Worm (Caenorhabditis elegans) whole organism, midembryonic: ENCODE results near the gene E02H9.1.

Source experiments
- T22C8.4 ChIP-seq: fragments of 200-800 bp; sonication (Bioruptor generic); IDR thresholded peaks from 2 replicates; pipeline ENCODE4 v1.3.6; 2022; ENCODE audit warnings: missing genetic modification characterization, missing compliant biosample characterization
- cog-1 ChIP-seq: sonication (generic microtip); optimal IDR thresholded peaks from 2 replicates; lab custom pipeline; 2016; ENCODE audit warnings: missing genetic modification characterization, missing compliant biosample characterization
- flt-1 ChIP-seq: fragments of 200-800 bp; sonication (Bioruptor generic); IDR thresholded peaks from 2 replicates; pipeline ENCODE4 v1.3.6; 2022; ENCODE audit warnings: missing genetic modification characterization, missing compliant biosample characterization
- klf-2 ChIP-seq: fragments of 200-800 bp; sonication (Bioruptor generic); conservative IDR thresholded peaks from 2 replicates; pipeline ENCODE4 v1.3.6; 2022; ENCODE audit warnings: missing genetic modification reagents, missing genetic modification characterization, missing compliant biosample characterization
- med-1 ChIP-seq: sonication (generic microtip); optimal IDR thresholded peaks from 2 replicates; lab custom pipeline; 2017; ENCODE audit warnings: missing genetic modification characterization, mild to moderate bottlenecking, missing compliant biosample characterization, antibody characterized with exemption, missing genetic modification reagents; ENCODE audit not compliant: insufficient read depth
- ref-1 ChIP-seq: fragments of 200-800 bp; sonication (Bioruptor generic); conservative IDR thresholded peaks from 2 replicates; pipeline ENCODE4 v1.3.6; 2022; ENCODE audit warnings: missing genetic modification reagents, missing genetic modification characterization, missing compliant biosample characterization
- tab-1 ChIP-seq: fragments of 200-800 bp; sonication (Bioruptor generic); IDR thresholded peaks from 2 replicates; pipeline ENCODE4 v1.3.6; 2022; ENCODE audit warnings: missing genetic modification characterization, missing compliant biosample characterization
- ztf-23 ChIP-seq: fragments of 200-800 bp; sonication (Bioruptor generic); IDR thresholded peaks from 2 replicates; pipeline ENCODE4 v1.3.6; 2022; ENCODE audit warnings: missing genetic modification reagents, missing genetic modification characterization, missing compliant biosample characterization
- ztf-29 ChIP-seq: fragments of 200-800 bp; sonication (Bioruptor generic); IDR thresholded peaks from 2 replicates; pipeline ENCODE4 v1.3.6; 2022; ENCODE audit warnings: missing genetic modification reagents, missing genetic modification characterization, missing compliant biosample characterization

The E02H9.1 gene

ce11 chrIII:2487046-2487760 lies 18.9 kb downstream of the E02H9.1 start, which contains the start of gene Y54F10AL.1:
Y54F10AL.1 (plus strand) TSS chrIII:2487710.
- TF ChIP-seq cog-1 (no peak), med-1 (no peak), ztf-23 (GFP tag; lab: Robert Waterston, UW) (no peak), tab-1 (no peak)

DNA sequence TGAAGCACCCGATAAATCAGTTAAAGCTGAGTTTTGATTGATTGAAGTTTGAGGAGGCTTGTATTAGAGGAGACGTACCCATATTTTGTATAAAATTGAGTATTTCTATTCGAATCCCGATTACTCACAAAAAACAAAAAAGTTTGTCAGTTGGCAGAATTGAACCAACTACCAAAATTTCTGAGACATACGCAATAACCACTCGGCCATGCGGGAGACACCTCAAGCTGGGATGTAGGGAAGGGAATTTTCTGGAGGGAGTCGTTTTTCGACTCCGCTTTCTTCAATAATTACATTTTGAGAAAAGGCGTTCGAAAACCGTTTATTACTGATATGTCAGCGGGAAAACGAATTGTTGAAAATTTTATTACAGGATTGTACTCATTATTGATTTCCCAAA lies 26.4 kb downstream of the E02H9.1 start:
- TF ChIP-seq tab-1: 0 out of 2 replicates have a peak, but pooled peaks have one; percentile 37

ce11 chrIII:2497270-2498201 lies 29.2 kb downstream of the E02H9.1 start:
- TF ChIP-seq ztf-29 (GFP tag; lab: Robert Waterston, UW) (peak; percentile 99), ref-1 (GFP tag; lab: Robert Waterston, UW) (peak; percentile 95), flt-1 (peak; percentile 97), T22C8.4 (peak; percentile 89), klf-2 (GFP tag; lab: Robert Waterston, UW) (peak; percentile 97), ztf-23 (GFP tag; lab: Robert Waterston, UW) (peak; percentile 95), tab-1 (peak; percentile 90)

- peak; percentile 95 for TF ChIP-seq klf-2 (GFP tag; lab: Robert Waterston, UW)
- TF ChIP-seq ztf-23 (GFP tag; lab: Robert Waterston, UW): peak; percentile 93
- peak; percentile 93 for TF ChIP-seq ref-1 (GFP tag; lab: Robert Waterston, UW)
- peak; percentile 96 for TF ChIP-seq flt-1
- peak; percentile 98 for TF ChIP-seq ztf-29 (GFP tag; lab: Robert Waterston, UW)
- peak; percentile 88 for TF ChIP-seq tab-1
- peak; percentile 93 for TF ChIP-seq T22C8.4
These were observed 31.0 kb downstream of the E02H9.1 start for ce11 chrIII:2499275-2499674.

ce11 chrIII:2500636-2501035 lies 32.4 kb downstream of the E02H9.1 start:
- TF ChIP-seq ref-1 (GFP tag; lab: Robert Waterston, UW) (0 out of 2 replicates have a peak, but pooled peaks have one; percentile 31), flt-1 (0 out of 2 replicates have a peak, but pooled peaks have one; percentile 14), klf-2 (GFP tag; lab: Robert Waterston, UW) (0 out of 2 replicates have a peak, but pooled peaks have one; percentile 29)

- 0 out of 2 replicates have a peak, but pooled peaks have one; percentile 63 for TF ChIP-seq flt-1
These were observed 33.2 kb downstream of the E02H9.1 start for ce11 chrIII:2501377-2502019.

DNA sequence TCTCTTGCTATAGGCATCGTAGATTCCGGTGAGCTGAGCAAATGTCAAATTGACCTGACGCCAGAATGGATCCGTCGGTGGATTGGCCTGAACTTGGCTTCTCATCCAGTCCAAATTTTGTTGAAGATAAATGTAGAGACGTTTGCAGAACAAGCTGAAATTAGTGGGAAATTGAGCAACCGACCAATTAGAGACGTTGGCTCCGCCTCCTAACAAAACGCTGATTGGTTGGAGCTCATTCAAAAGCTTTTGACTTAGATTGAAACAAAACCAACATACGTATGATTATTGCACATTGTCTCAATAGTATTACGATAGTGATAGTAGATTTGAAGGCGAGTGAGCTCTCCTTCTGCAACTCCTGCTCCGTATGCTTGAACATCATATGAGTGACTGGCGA lies 38.2 kb downstream of the E02H9.1 start:
- TF ChIP-seq cog-1: no peak
- no peak for TF ChIP-seq ztf-29 (GFP tag; lab: Robert Waterston, UW)
- TF ChIP-seq ztf-23 (GFP tag; lab: Robert Waterston, UW): no peak
- no peak for TF ChIP-seq med-1

DNA sequence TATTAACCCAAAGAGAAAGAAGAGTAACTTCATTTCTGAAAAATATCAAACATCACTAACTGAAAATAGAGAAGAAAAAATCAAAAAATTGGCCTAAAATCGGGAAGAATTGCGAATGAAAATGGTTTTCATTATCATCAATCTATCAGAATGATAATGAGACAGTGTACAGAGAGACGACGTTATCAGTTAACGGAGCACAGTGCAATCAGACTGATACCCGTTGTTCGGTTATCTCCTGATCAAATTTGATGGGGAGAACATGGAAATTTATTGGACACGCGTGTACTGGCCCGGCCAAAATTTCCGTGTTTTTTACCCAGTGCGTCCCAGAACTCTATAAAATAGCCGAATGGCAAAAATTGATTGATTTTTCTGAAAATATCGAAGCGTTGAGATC lies 39.7 kb downstream of the E02H9.1 start, which contains the start of gene Y54F10AM.8:
Gene Y54F10AM.8, minus strand, starts transcription at position 35 of the 400 bp plus-strand sequence.
- TF ChIP-seq ztf-23 (GFP tag; lab: Robert Waterston, UW): no peak
- TF ChIP-seq klf-2 (GFP tag; lab: Robert Waterston, UW): no peak
- TF ChIP-seq tab-1: no peak

ce11 chrIII:2508518-2508917 lies 40.2 kb downstream of the E02H9.1 start, which contains the start of gene Y54F10AM.6:
Y54F10AM.6 (plus strand) TSS chrIII:2508818.
- TF ChIP-seq ztf-29 (GFP tag; lab: Robert Waterston, UW): no peak
- TF ChIP-seq cog-1: no peak
- TF ChIP-seq ref-1 (GFP tag; lab: Robert Waterston, UW): no peak
- no peak for TF ChIP-seq klf-2 (GFP tag; lab: Robert Waterston, UW)
- no peak for TF ChIP-seq tab-1
- no peak for TF ChIP-seq T22C8.4
- no peak for TF ChIP-seq ztf-23 (GFP tag; lab: Robert Waterston, UW)
- no peak for TF ChIP-seq med-1
- TF ChIP-seq flt-1: no peak

- no peak for TF ChIP-seq med-1
- no peak for TF ChIP-seq flt-1
- TF ChIP-seq ztf-23 (GFP tag; lab: Robert Waterston, UW): no peak
- no peak for TF ChIP-seq T22C8.4
- TF ChIP-seq tab-1: no peak
- TF ChIP-seq ztf-29 (GFP tag; lab: Robert Waterston, UW): no peak
These were observed 47.2 kb downstream of the E02H9.1 start for ce11 chrIII:2515461-2515860.
